Worm (Caenorhabditis elegans) whole organism, L2 larva: ENCODE measurements around the gene cdk-5.
A peak's percentile ranks its signal among the peaks of the same experiment; 100 is the strongest.

Experiments used
- C34F6.9 ChIP-seq: fragments of 150-350 bp; optimal IDR thresholded peaks from 2 replicates; lab custom pipeline; 2014; ENCODE audit warnings: missing biosample characterization, missing genetic modification characterization
- Y55F3AM.14 ChIP-seq: fragments of 200-800 bp; sonication (Bioruptor generic); optimal IDR thresholded peaks from 2 replicates; lab custom pipeline; 2018; ENCODE audit warnings: mild to moderate bottlenecking, missing genetic modification characterization, missing compliant biosample characterization
- ZK546.5 ChIP-seq: sonication (generic microtip); optimal IDR thresholded peaks from 2 replicates; lab custom pipeline; 2017; ENCODE audit warnings: missing biosample characterization, missing genetic modification characterization
- alr-1 ChIP-seq: fragments of 150-350 bp; optimal IDR thresholded peaks from 2 replicates; lab custom pipeline; 2014; ENCODE audit warnings: missing biosample characterization, missing genetic modification characterization
- aly-2 ChIP-seq: fragments of 150-350 bp; optimal IDR thresholded peaks from 2 replicates; lab custom pipeline; 2014; ENCODE audit warnings: missing biosample characterization, missing genetic modification characterization
- ama-1 ChIP-seq: fragments of 150-350 bp; optimal IDR thresholded peaks from 2 replicates; lab custom pipeline; 2018; ENCODE audit warnings: inconsistent platforms
- blmp-1 ChIP-seq: sonication (generic microtip); optimal IDR thresholded peaks from 2 replicates; lab custom pipeline; 2017; ENCODE audit warnings: missing genetic modification characterization, mild to moderate bottlenecking, missing compliant biosample characterization, antibody characterized with exemption, moderate library complexity; ENCODE audit not compliant: insufficient read depth
- ceh-16 ChIP-seq: fragments of 150-350 bp; optimal IDR thresholded peaks from 2 replicates; lab custom pipeline; 2014; ENCODE audit warnings: missing biosample characterization, missing genetic modification characterization
- ceh-82 ChIP-seq: fragments of 150-350 bp; optimal IDR thresholded peaks from 2 replicates; lab custom pipeline; 2014; ENCODE audit warnings: missing biosample characterization, missing genetic modification characterization
- crh-2 ChIP-seq: sonication (generic microtip); optimal IDR thresholded peaks from 2 replicates; lab custom pipeline; 2017; ENCODE audit warnings: missing biosample characterization, missing genetic modification characterization
- dmd-4 ChIP-seq: sonication (generic microtip); optimal IDR thresholded peaks from 2 replicates; lab custom pipeline; 2017; ENCODE audit warnings: missing biosample characterization, missing genetic modification characterization
- egl-27 ChIP-seq: sonication (generic microtip); optimal IDR thresholded peaks from 3 replicates; lab custom pipeline; 2017; ENCODE audit warnings: missing biosample characterization, missing genetic modification reagents, missing genetic modification characterization
- elt-1 ChIP-seq: fragments of 150-350 bp; optimal IDR thresholded peaks from 2 replicates; lab custom pipeline; 2014; ENCODE audit warnings: missing biosample characterization, missing genetic modification characterization
- elt-3 ChIP-seq: sonication (generic microtip); optimal IDR thresholded peaks from 2 replicates; lab custom pipeline; 2017; ENCODE audit warnings: missing biosample characterization, missing genetic modification characterization
- fos-1 ChIP-seq: fragments of 150-350 bp; optimal IDR thresholded peaks from 2 replicates; lab custom pipeline; 2014; ENCODE audit warnings: missing biosample characterization, missing genetic modification characterization
- gmeb-1 ChIP-seq: fragments of 150-350 bp; optimal IDR thresholded peaks from 2 replicates; lab custom pipeline; 2014; ENCODE audit warnings: missing biosample characterization, missing genetic modification characterization
- lin-13 ChIP-seq: fragments of 150-350 bp; optimal IDR thresholded peaks from 2 replicates; lab custom pipeline; 2014; ENCODE audit warnings: missing biosample characterization, missing genetic modification reagents, missing genetic modification characterization
- lin-39 ChIP-seq: fragments of 150-350 bp; optimal IDR thresholded peaks from 2 replicates; lab custom pipeline; 2014; ENCODE audit warnings: missing biosample characterization, missing genetic modification reagents, missing genetic modification characterization
- lsy-2 ChIP-seq, 2 experiments: fragments of 150-350 bp in 1 of 2; sonication (generic microtip) in 1 of 2; optimal IDR thresholded peaks; 2 replicates each; lab custom pipeline; 2014 to 2017; ENCODE audit warnings: missing biosample characterization in 2 of 2, missing genetic modification characterization in 2 of 2
- mab-5 ChIP-seq: fragments of 150-350 bp; optimal IDR thresholded peaks from 2 replicates; lab custom pipeline; 2014; ENCODE audit warnings: missing biosample characterization, missing genetic modification characterization
- mbf-1 ChIP-seq: sonication (generic microtip); optimal IDR thresholded peaks from 2 replicates; lab custom pipeline; 2017; ENCODE audit warnings: missing biosample characterization, missing genetic modification characterization
- mdl-1 ChIP-seq, 2 experiments: fragments of 150-350 bp in 1 of 2; sonication (generic microtip) in 1 of 2; optimal IDR thresholded peaks; 2 replicates each; lab custom pipeline; 2017; ENCODE audit warnings: missing biosample characterization in 2 of 2, missing genetic modification characterization in 2 of 2
- nhr-10 ChIP-seq: sonication (generic microtip); optimal IDR thresholded peaks from 2 replicates; lab custom pipeline; 2017; ENCODE audit warnings: missing biosample characterization, missing genetic modification characterization
- nhr-11 ChIP-seq: fragments of 150-350 bp; optimal IDR thresholded peaks from 2 replicates; lab custom pipeline; 2014; ENCODE audit warnings: missing biosample characterization, missing genetic modification characterization
- nhr-12 ChIP-seq: fragments of 150-350 bp; optimal IDR thresholded peaks from 2 replicates; lab custom pipeline; 2014; ENCODE audit warnings: missing biosample characterization, missing genetic modification characterization
- nhr-21 ChIP-seq: fragments of 150-350 bp; optimal IDR thresholded peaks from 2 replicates; lab custom pipeline; 2014; ENCODE audit warnings: missing biosample characterization, missing genetic modification characterization
- nhr-237 ChIP-seq: fragments of 150-350 bp; optimal IDR thresholded peaks from 2 replicates; lab custom pipeline; 2014; ENCODE audit warnings: missing biosample characterization, missing genetic modification characterization
- nhr-25 ChIP-seq: fragments of 150-350 bp; sonication (generic microtip); optimal IDR thresholded peaks from 3 replicates; lab custom pipeline; 2014; ENCODE audit warnings: missing biosample characterization, missing genetic modification characterization
- nhr-6 ChIP-seq: fragments of 150-350 bp; optimal IDR thresholded peaks from 2 replicates; lab custom pipeline; 2014; ENCODE audit warnings: missing biosample characterization, missing genetic modification characterization
- sem-4 ChIP-seq: fragments of 150-350 bp; optimal IDR thresholded peaks from 2 replicates; lab custom pipeline; 2014; ENCODE audit warnings: missing biosample characterization, missing genetic modification reagents, missing genetic modification characterization
- skn-1 ChIP-seq: sonication (generic microtip); optimal IDR thresholded peaks from 2 replicates; lab custom pipeline; 2017; ENCODE audit warnings: missing biosample characterization, missing genetic modification characterization
- sma-9 ChIP-seq, 2 experiments: fragments of 150-350 bp in 1 of 2; sonication (generic microtip) in 1 of 2; optimal IDR thresholded peaks; 2 replicates each; lab custom pipeline; 2014 to 2016; ENCODE audit warnings: missing genetic modification characterization in 2 of 2, mild to moderate bottlenecking in 1 of 2, missing biosample characterization in 1 of 2, missing compliant biosample characterization in 1 of 2, missing genetic modification reagents in 1 of 2, moderate library complexity in 1 of 2
- snpc-4 ChIP-seq: fragments of 150-350 bp; optimal IDR thresholded peaks from 2 replicates; lab custom pipeline; 2014; ENCODE audit warnings: missing biosample characterization, missing genetic modification characterization
- unc-39 ChIP-seq: fragments of 150-350 bp; optimal IDR thresholded peaks from 2 replicates; lab custom pipeline; 2014; ENCODE audit warnings: missing biosample characterization, missing genetic modification characterization
- unc-55 ChIP-seq: fragments of 150-350 bp; sonication (generic microtip); optimal IDR thresholded peaks from 3 replicates; lab custom pipeline; 2014; ENCODE audit warnings: missing biosample characterization, missing genetic modification reagents, missing genetic modification characterization
- unc-62 ChIP-seq: fragments of 150-350 bp; optimal IDR thresholded peaks from 2 replicates; lab custom pipeline; 2014; ENCODE audit warnings: missing biosample characterization, missing genetic modification reagents, missing genetic modification characterization
- zag-1 ChIP-seq: fragments of 150-350 bp; optimal IDR thresholded peaks from 2 replicates; lab custom pipeline; 2014; ENCODE audit warnings: missing biosample characterization, missing genetic modification characterization
- ztf-1 ChIP-seq: fragments of 200-800 bp; sonication (Bioruptor generic); conservative IDR thresholded peaks from 2 replicates; pipeline ENCODE4 v1.3.6; 2022; ENCODE audit warnings: missing genetic modification characterization, missing compliant biosample characterization
- ztf-11 ChIP-seq: sonication (generic microtip); optimal IDR thresholded peaks from 2 replicates; lab custom pipeline; 2017; ENCODE audit warnings: missing biosample characterization, missing genetic modification characterization
- ztf-4 ChIP-seq: fragments of 150-350 bp; optimal IDR thresholded peaks from 2 replicates; lab custom pipeline; 2014; ENCODE audit warnings: missing biosample characterization, missing genetic modification characterization

The cdk-5 gene

DNA sequence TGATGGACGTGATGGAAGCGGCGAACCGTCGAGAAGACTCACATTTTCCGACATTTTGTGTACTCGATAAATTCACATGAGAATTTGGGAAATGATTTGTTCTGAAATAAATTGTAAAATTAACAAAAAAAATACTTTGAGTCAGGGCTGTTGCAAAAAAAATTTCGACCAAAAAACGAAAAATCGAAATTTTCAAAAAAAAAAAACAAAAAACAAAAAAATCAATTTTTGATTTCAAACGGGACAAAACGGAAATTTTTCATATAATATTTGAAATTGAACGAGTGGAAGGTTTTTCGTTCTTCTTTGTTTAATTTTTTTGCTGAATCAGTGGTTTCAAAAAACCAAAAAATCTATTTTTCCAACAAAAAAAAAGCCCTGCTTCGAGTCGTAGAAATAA lies 10.9 kb downstream of the cdk-5 start, which contains the start of gene cua-1:
cua-1 (minus strand) TSS at position 101 of the 400 bp plus-strand sequence.
- TF ChIP-seq skn-1 (tag; lab: Kevin White, UChicago) (no peak), ceh-82 (tag; lab: Kevin White, UChicago) (no peak), nhr-21 (tag; lab: Kevin White, UChicago) (no peak), egl-27 (tag; lab: Kevin White, UChicago) (no peak), gmeb-1 (tag; lab: Kevin White, UChicago) (no peak)

ce11 chrIII:13452824-13453223 lies 13.3 kb downstream of the cdk-5 start:
- no peak for TF ChIP-seq alr-1 (tag; lab: Kevin White, UChicago)
- peak; percentile 31 for TF ChIP-seq fos-1 (tag; lab: Kevin White, UChicago)

DNA sequence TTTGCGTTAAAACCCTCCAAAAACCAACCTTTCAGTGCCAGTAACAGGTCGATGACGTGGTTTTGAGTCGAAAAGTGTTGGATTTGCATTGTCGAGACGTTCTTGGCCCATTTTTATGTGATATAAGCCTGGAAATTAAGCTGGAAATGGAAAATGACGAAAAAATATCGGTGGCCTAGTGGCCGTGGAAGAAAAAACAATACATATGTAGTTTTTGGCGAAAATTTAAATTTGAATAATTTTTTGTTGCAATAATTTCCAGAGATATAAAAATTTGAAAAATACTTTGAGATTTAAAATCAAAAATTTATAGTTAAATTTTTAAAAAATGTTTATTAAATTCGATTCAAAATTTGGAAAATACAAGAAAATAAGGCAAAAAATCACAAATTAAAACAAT lies 26.7 kb downstream of the cdk-5 start, which contains the start of gene ciao-2B:
ciao-2B (minus strand) TSS at position 130 of the 400 bp plus-strand sequence.
- TF ChIP-seq lsy-2 (tag; optimal IDR thresholded peaks at IDR 0.05; lab: Kevin White, UChicago) = peak in 1 of 2 experiments; percentile 64
- no peak for TF ChIP-seq unc-39 (tag; lab: Kevin White, UChicago)
- TF ChIP-seq nhr-12 (tag; lab: Kevin White, UChicago) = no peak
- no peak for TF ChIP-seq nhr-10 (tag; lab: Kevin White, UChicago)
- peak; percentile 37 for TF ChIP-seq lin-13
- TF ChIP-seq gmeb-1 (tag; lab: Kevin White, UChicago) = peak; percentile 90
- no peak for TF ChIP-seq mdl-1 (tag; optimal IDR thresholded peaks at IDR 0.05; lab: Kevin White, UChicago)
- TF ChIP-seq skn-1 (tag; lab: Kevin White, UChicago) = no peak
- TF ChIP-seq unc-62 = no peak
- TF ChIP-seq unc-55 (GFP tag; lab: Kevin White, UChicago) = peak; percentile 63
- TF ChIP-seq nhr-25 (tag; lab: Kevin White, UChicago) = peak; percentile 6
- no peak for TF ChIP-seq ceh-16 (tag; lab: Kevin White, UChicago)
- TF ChIP-seq dmd-4 (tag; lab: Kevin White, UChicago) = no peak
- TF ChIP-seq crh-2 (tag; lab: Kevin White, UChicago) = peak; percentile 15
- TF ChIP-seq ZK546.5 (tag; lab: Kevin White, UChicago) = no peak
- peak; percentile 54 for TF ChIP-seq C34F6.9 (tag; lab: Kevin White, UChicago)

DNA sequence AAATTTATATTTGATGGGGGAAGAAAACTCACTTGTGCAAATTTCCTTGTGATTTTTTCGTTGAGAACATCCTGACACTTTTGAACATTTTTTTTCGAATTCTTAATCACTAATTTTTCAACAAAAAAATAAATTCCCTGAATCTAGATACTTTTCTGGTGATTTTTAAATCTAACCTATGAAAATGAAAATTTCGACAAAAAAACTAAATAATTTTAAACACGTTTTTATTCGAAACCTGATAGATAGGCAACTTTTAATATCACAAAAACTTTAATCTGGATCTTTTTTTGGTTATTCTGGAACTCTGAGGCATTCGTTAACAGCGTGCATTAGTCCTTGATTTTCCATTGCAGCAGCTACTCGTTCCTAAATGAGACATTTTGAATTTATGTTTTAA lies 29.3 kb downstream of the cdk-5 start, which contains the start of gene F45G2.9:
F45G2.9 (minus strand) TSS at position 101 of the 400 bp plus-strand sequence.
- TF ChIP-seq unc-55 (GFP tag; lab: Kevin White, UChicago) (no peak), C34F6.9 (tag; lab: Kevin White, UChicago) (no peak), elt-1 (tag; lab: Kevin White, UChicago) (no peak), ztf-1 (no peak), nhr-6 (tag; lab: Kevin White, UChicago) (no peak), zag-1 (tag; lab: Kevin White, UChicago) (no peak), ztf-11 (tag; lab: Kevin White, UChicago) (no peak), blmp-1 (tag; lab: Kevin White, UChicago) (no peak), fos-1 (tag; lab: Kevin White, UChicago) (no peak), mdl-1 (tag; optimal IDR thresholded peaks at IDR 0.05; lab: Kevin White, UChicago) (no peak), lsy-2 (tag; optimal IDR thresholded peaks at IDR 0.05; lab: Kevin White, UChicago) (no peak), elt-3 (no peak), nhr-11 (tag; lab: Kevin White, UChicago) (no peak), ztf-4 (tag; lab: Kevin White, UChicago) (no peak), nhr-25 (tag; lab: Kevin White, UChicago) (no peak), alr-1 (tag; lab: Kevin White, UChicago) (no peak), Y55F3AM.14 (GFP tag; lab: Kevin White, UChicago) (no peak), aly-2 (tag; lab: Kevin White, UChicago) (no peak), mbf-1 (tag; lab: Kevin White, UChicago) (no peak)

DNA sequence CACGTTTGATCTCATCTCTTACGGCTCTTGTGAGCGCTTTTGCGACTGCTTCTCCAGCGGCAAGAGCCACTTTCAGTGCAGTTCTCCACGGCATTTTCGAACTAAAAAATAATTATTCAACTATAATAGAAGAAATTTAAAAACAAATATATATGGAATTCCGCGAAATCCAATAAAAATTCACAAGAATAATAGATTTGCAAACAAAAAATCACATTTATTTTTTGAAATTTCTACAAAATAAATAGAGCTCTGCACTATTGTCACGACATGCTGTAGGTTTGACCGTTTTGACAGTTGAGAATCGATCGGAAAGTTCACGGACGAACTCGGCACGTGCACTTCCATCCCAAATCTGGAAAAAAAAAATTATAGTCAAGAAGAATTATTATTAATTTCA lies 30.6 kb downstream of the cdk-5 start, which contains the start of gene F45G2.8:
F45G2.8 (minus strand) TSS at position 101 of the 400 bp plus-strand sequence.
- TF ChIP-seq ama-1 (lab: Kevin White, UChicago) = no peak
- no peak for TF ChIP-seq lsy-2 (tag; optimal IDR thresholded peaks at IDR 0.05; lab: Kevin White, UChicago)
- no peak for TF ChIP-seq lin-39 (tag; lab: Kevin White, UChicago)
- TF ChIP-seq ztf-11 (tag; lab: Kevin White, UChicago) = no peak
- no peak for TF ChIP-seq sma-9 (GFP tag; optimal IDR thresholded peaks at IDR 0.05; lab: Kevin White, UChicago)
- no peak for TF ChIP-seq sma-9 (tag; optimal IDR thresholded peaks at IDR 0.05; lab: Kevin White, UChicago)
- no peak for TF ChIP-seq ztf-4 (tag; lab: Kevin White, UChicago)
- TF ChIP-seq dmd-4 (tag; lab: Kevin White, UChicago) = no peak
- no peak for TF ChIP-seq gmeb-1 (tag; lab: Kevin White, UChicago)
- TF ChIP-seq ZK546.5 (tag; lab: Kevin White, UChicago) = no peak
- TF ChIP-seq sem-4 = no peak
- TF ChIP-seq snpc-4 (tag; lab: Kevin White, UChicago) = no peak
- no peak for TF ChIP-seq nhr-237 (tag; lab: Kevin White, UChicago)
- TF ChIP-seq skn-1 (tag; lab: Kevin White, UChicago) = no peak
- TF ChIP-seq alr-1 (tag; lab: Kevin White, UChicago) = no peak
- no peak for TF ChIP-seq mab-5 (tag; lab: Kevin White, UChicago)
- no peak for TF ChIP-seq ceh-16 (tag; lab: Kevin White, UChicago)
- no peak for TF ChIP-seq nhr-12 (tag; lab: Kevin White, UChicago)
- no peak for TF ChIP-seq elt-1 (tag; lab: Kevin White, UChicago)
